Fruit fly (Drosophila melanogaster): ENCODE results near the gene Gr77a.

Gr77a gene

DNA sequence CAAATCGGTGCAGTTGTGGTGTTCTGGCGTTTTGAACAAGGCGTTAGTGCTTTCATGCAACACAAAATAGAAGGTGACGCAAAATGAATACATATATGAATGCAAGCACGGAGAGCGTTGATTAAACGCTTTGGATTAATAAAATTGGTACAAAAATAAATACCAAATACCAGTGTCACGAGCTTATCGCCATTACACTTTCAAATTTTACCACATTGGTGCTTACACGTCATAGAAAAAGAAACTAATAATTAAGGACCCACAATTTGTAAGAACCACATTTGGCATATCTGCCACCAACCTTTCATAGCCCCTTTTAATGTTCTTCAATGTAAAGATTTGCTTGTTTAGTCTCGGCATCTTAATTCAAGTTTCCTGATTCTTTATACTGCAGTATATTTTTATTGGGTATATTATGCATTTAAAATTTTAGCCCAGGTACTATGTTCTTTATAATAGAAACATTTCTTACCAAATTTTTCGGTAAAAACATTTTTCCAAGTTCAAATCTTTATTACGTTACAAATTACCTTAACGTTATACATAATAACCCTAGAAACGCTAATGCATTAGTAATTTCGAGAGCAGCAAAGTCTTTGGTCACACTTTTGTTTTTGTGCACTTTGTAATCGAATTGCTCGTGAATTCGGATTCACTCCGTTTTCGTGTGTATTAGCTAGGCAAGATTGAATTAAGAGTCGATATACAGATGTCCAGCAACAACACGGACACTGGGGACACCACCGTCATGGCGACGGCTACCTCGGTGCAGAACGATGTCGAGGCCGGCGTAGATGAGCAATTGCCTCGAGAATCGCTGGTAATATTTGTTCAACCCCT is 39.2 kb upstream of the Gr77a start, which contains the start of the genes Pex16 and Pex14 (continued):
- TF ChIP-seq maf-S (GFP tag; optimal IDR thresholded peaks at IDR 0.05) (peak; percentile 72), CG11723 (GFP tag; optimal IDR thresholded peaks at IDR 0.05) (peak; percentile 30), vvl (GFP tag; IDR thresholded peaks at IDR 0.05) (peak; percentile 78; the same call in 1 of the 2 replicates), CG8281 (tag; optimal IDR thresholded peaks at IDR 0.05) (peak; percentile 10), CG15073 (GFP tag; optimal IDR thresholded peaks at IDR 0.05) (no peak), Sry-β (GFP tag; optimal IDR thresholded peaks at IDR 0.05) (peak; percentile 10), slou (GFP tag; optimal IDR thresholded peaks at IDR 0.05) (peak; percentile 48), CG6272 (GFP tag; IDR thresholded peaks at IDR 0.05) (peak; percentile 54; the same call in 1 of the 2 replicates), bsh (GFP tag; optimal IDR thresholded peaks at IDR 0.05) (peak in 1 of 2 experiments; percentile 54), Nf-YB (GFP tag; optimal IDR thresholded peaks at IDR 0.05) (peak; percentile 27), Camta (GFP tag; optimal IDR thresholded peaks at IDR 0.05) (peak; percentile 72), insv (GFP tag; optimal IDR thresholded peaks at IDR 0.05) (peak in 1 of 2 experiments; percentile 0), Jarid2 (GFP tag; optimal IDR thresholded peaks at IDR 0.05) (no peak), ftz-f1 (GFP tag; optimal IDR thresholded peaks at IDR 0.05) (no peak), CG11085 (GFP tag; IDR thresholded peaks at IDR 0.05) (peak; percentile 71), sim (GFP tag; IDR thresholded peaks at IDR 0.05) (no peak), h (optimal IDR thresholded peaks at IDR 0.05) (no peak), sc (optimal IDR thresholded peaks at IDR 0.05) (no peak), sc (GFP tag; optimal IDR thresholded peaks at IDR 0.05) (no peak), CG32767 (GFP tag; IDR thresholded peaks at IDR 0.05) (0 out of 2 replicates have a peak, but pooled peaks have one; percentile 44), grn (GFP tag; optimal IDR thresholded peaks at IDR 0.05) (no peak), CG9876 (GFP tag; optimal IDR thresholded peaks at IDR 0.05) (peak; percentile 77), CG33213 (GFP tag; optimal IDR thresholded peaks at IDR 0.05) (peak; percentile 56), ara (GFP tag; IDR thresholded peaks at IDR 0.05) (peak; percentile 37), CG14014 (GFP tag; IDR thresholded peaks at IDR 0.05) (peak; percentile 68), CG6654 (GFP tag; optimal IDR thresholded peaks at IDR 0.05) (no peak), wdn (GFP tag; IDR thresholded peaks at IDR 0.05) (peak; percentile 37; the same call in 1 of the 2 replicates), slbo (GFP tag; IDR thresholded peaks at IDR 0.05) (peak; percentile 88), CoRest (tag; optimal IDR thresholded peaks at IDR 0.05) (peak; percentile 79), CG5180 (GFP tag; optimal IDR thresholded peaks at IDR 0.05) (no peak), B-H2 (GFP tag; optimal IDR thresholded peaks at IDR 0.05) (no peak), Doc3 (GFP tag; IDR thresholded peaks at IDR 0.05; ENCODE audit: partially characterized antibody) (no peak), Eip74EF (GFP tag; optimal IDR thresholded peaks at IDR 0.05) (no peak), CG17359 (tag; optimal IDR thresholded peaks at IDR 0.05) (peak; percentile 60), CG9609 (GFP tag; optimal IDR thresholded peaks at IDR 0.05) (peak; percentile 85), CG14710 (tag; optimal IDR thresholded peaks at IDR 0.05) (peak; percentile 61), nau (GFP tag; optimal IDR thresholded peaks at IDR 0.05) (no peak), fu2 (GFP tag; optimal IDR thresholded peaks at IDR 0.05) (peak; percentile 69), CG15269 (tag; optimal IDR thresholded peaks at IDR 0.05) (peak; percentile 68), HLH3B (GFP tag; IDR thresholded peaks at IDR 0.05) (peak; percentile 70), CG4854 (GFP tag; optimal IDR thresholded peaks at IDR 0.05) (peak; percentile 38), ind (GFP tag; optimal IDR thresholded peaks at IDR 0.05) (peak; percentile 81), fd102C (GFP tag; optimal IDR thresholded peaks at IDR 0.05) (no peak), NFAT (GFP tag; IDR thresholded peaks at IDR 0.05) (peak; percentile 76), HLHmδ (GFP tag; optimal IDR thresholded peaks at IDR 0.05) (no peak), Dip3 (GFP tag; optimal IDR thresholded peaks at IDR 0.05) (peak; percentile 69), CG11456 (GFP tag; IDR thresholded peaks at IDR 0.05) (peak; percentile 85), CkIIα-i1 (GFP tag; IDR thresholded peaks at IDR 0.05) (no peak), CrebB (tag; optimal IDR thresholded peaks at IDR 0.05) (no peak), Hr39 (optimal IDR thresholded peaks at IDR 0.05) (no peak)
